Fruit fly (Drosophila melanogaster) whole organism, pupa: ENCODE results near the gene P5CS.

Experiments used
- CG12605 ChIP-seq: fragments of 200-800 bp; sonication (Bioruptor generic); IDR thresholded peaks from 2 replicates; pipeline ENCODE4 v1.3.6; 2022; ENCODE audit warnings: missing biosample characterization, missing genetic modification characterization
- CG13204 ChIP-seq: fragments of 200-800 bp; sonication (Bioruptor generic); optimal IDR thresholded peaks from 2 replicates; lab custom pipeline; 2018; ENCODE audit warnings: missing biosample characterization, mild to moderate bottlenecking, missing genetic modification characterization, moderate library complexity
- CG14655 ChIP-seq: fragments of 200-800 bp; sonication (Bioruptor generic); optimal IDR thresholded peaks from 3 replicates; lab custom pipeline; 2017; ENCODE audit warnings: mild to moderate bottlenecking, missing biosample characterization, missing genetic modification reagents, missing genetic modification characterization
- CG15710 ChIP-seq: fragments of 200-800 bp; sonication (Bioruptor generic); optimal IDR thresholded peaks from 2 replicates; lab custom pipeline; 2018; ENCODE audit warnings: missing biosample characterization, mild to moderate bottlenecking, missing genetic modification characterization, moderate library complexity
- CG17806 ChIP-seq: fragments of 200-800 bp; sonication (Bioruptor generic); optimal IDR thresholded peaks from 2 replicates; lab custom pipeline; 2018; ENCODE audit warnings: missing biosample characterization, mild to moderate bottlenecking, missing genetic modification characterization, moderate library complexity
- CG32121 ChIP-seq: fragments of 200-800 bp; sonication (Bioruptor generic); IDR thresholded peaks from 2 replicates; pipeline ENCODE4 v1.3.6; 2022; ENCODE audit warnings: missing biosample characterization, missing genetic modification characterization
- CG34367 ChIP-seq: fragments of 200-800 bp; sonication (Bioruptor generic); optimal IDR thresholded peaks from 2 replicates; lab custom pipeline; 2018; ENCODE audit warnings: missing biosample characterization, mild to moderate bottlenecking, missing genetic modification characterization
- CG8159 ChIP-seq: fragments of 200-800 bp; sonication (Bioruptor generic); optimal IDR thresholded peaks from 3 replicates; lab custom pipeline; 2018; ENCODE audit warnings: missing biosample characterization, mild to moderate bottlenecking, missing genetic modification characterization, moderate library complexity
- CG8301 ChIP-seq: fragments of 200-800 bp; sonication (Bioruptor generic); optimal IDR thresholded peaks from 2 replicates; lab custom pipeline; 2018; ENCODE audit warnings: missing biosample characterization, mild to moderate bottlenecking, missing genetic modification characterization
- CG9948 ChIP-seq: fragments of 200-800 bp; sonication (Bioruptor generic); optimal IDR thresholded peaks from 2 replicates; lab custom pipeline; 2018; ENCODE audit warnings: missing biosample characterization, mild to moderate bottlenecking, missing genetic modification characterization, moderate library complexity
- D1 ChIP-seq: fragments of 200-800 bp; sonication (Bioruptor generic); optimal IDR thresholded peaks from 2 replicates; lab custom pipeline; 2018; ENCODE audit warnings: missing biosample characterization, mild to moderate bottlenecking, missing genetic modification characterization, moderate library complexity
- EcR ChIP-seq: fragments of 200-800 bp; sonication (Bioruptor generic); optimal IDR thresholded peaks from 3 replicates; lab custom pipeline; 2019; ENCODE audit warnings: missing biosample characterization, missing genetic modification characterization, mild to moderate bottlenecking, moderate library complexity, missing genetic modification reagents
- Ets98B ChIP-seq: fragments of 200-800 bp; sonication (Bioruptor generic); IDR thresholded peaks from 2 replicates; pipeline ENCODE4 v1.3.6; 2022; ENCODE audit warnings: missing biosample characterization, missing genetic modification characterization
- Pif1A ChIP-seq: fragments of 200-800 bp; sonication (Bioruptor generic); optimal IDR thresholded peaks from 3 replicates; lab custom pipeline; 2016; ENCODE audit warnings: missing biosample characterization, missing genetic modification characterization
- Pif1B ChIP-seq: fragments of 200-800 bp; sonication (Bioruptor generic); optimal IDR thresholded peaks from 3 replicates; lab custom pipeline; 2016; ENCODE audit warnings: missing biosample characterization, missing genetic modification characterization
- Snoo ChIP-seq: fragments of 200-800 bp; sonication (Bioruptor generic); optimal IDR thresholded peaks from 3 replicates; lab custom pipeline; 2017; ENCODE audit warnings: missing biosample characterization, mild to moderate bottlenecking, missing genetic modification characterization, inconsistent platforms
- fd96Ca ChIP-seq: fragments of 200-800 bp; sonication (Bioruptor generic); IDR thresholded peaks from 3 replicates; pipeline ENCODE4 v1.3.6; 2022; ENCODE audit warnings: missing biosample characterization, missing genetic modification characterization
- gl ChIP-seq: fragments of 200-800 bp; sonication (Bioruptor generic); optimal IDR thresholded peaks from 2 replicates; lab custom pipeline; 2018; ENCODE audit warnings: missing biosample characterization, mild to moderate bottlenecking, missing genetic modification characterization
- rn ChIP-seq: fragments of 200-800 bp; sonication (Bioruptor generic); IDR thresholded peaks from 2 replicates; pipeline ENCODE4 v1.3.6; 2022; ENCODE audit warnings: missing biosample characterization, missing genetic modification characterization

P5CS gene

dm6 chr3L:22029670-22030069, 57.9 kb downstream of the P5CS start, which contains the start of gene CG43392:
TSS of gene CG43392 (minus strand) at chr3L:22029770.
- TF ChIP-seq CG15710 (no peak), CG9948 (no peak), CG17806 (tag; lab: Kevin White, UChicago) (no peak), Pif1B (GFP tag; lab: Kevin White, UChicago) (no peak), EcR (no peak), CG8159 (no peak), CG13204 (GFP tag; lab: Kevin White, UChicago) (no peak), Pif1A (GFP tag; lab: Kevin White, UChicago) (no peak), gl (tag; lab: Kevin White, UChicago) (no peak), CG12605 (GFP tag; lab: Robert Waterston, UW) (no peak), CG34367 (tag; lab: Kevin White, UChicago) (no peak), fd96Ca (no peak), rn (GFP tag; lab: Robert Waterston, UW) (no peak), CG32121 (GFP tag; lab: Robert Waterston, UW) (no peak), Snoo (tag; lab: Kevin White, UChicago) (no peak), CG14655 (GFP tag; lab: Kevin White, UChicago) (no peak), CG8301 (tag; lab: Kevin White, UChicago) (no peak), Ets98B (GFP tag; lab: Robert Waterston, UW) (no peak), D1 (tag; lab: Kevin White, UChicago) (no peak)
